Fruit fly (Drosophila melanogaster) whole organism, embryonic: Measurements from ENCODE around the gene Muc26B.
A peak's percentile ranks its signal among the peaks of the same experiment; 100 is the strongest.

Experiments
- Antp ChIP-seq: fragments of 200-800 bp; sonication (Bioruptor generic); optimal IDR thresholded peaks from 3 replicates; lab custom pipeline; 2016; ENCODE audit warnings: missing biosample characterization, missing genetic modification characterization
- CG11723 ChIP-seq: fragments of 200-800 bp; sonication (Bioruptor generic); optimal IDR thresholded peaks from 2 replicates; lab custom pipeline; 2017; ENCODE audit warnings: missing biosample characterization, mild to moderate bottlenecking, missing genetic modification characterization
- CG12391 ChIP-seq: fragments of 200-800 bp; sonication (Bioruptor generic); optimal IDR thresholded peaks from 3 replicates; lab custom pipeline; 2018; ENCODE audit warnings: missing biosample characterization, mild to moderate bottlenecking, missing genetic modification characterization, moderate library complexity
- CG12769 ChIP-seq: fragments of 200-800 bp; sonication (Bioruptor generic); optimal IDR thresholded peaks from 2 replicates; lab custom pipeline; 2019; ENCODE audit warnings: missing biosample characterization, mild to moderate bottlenecking, missing genetic modification characterization, moderate library complexity
- CG14710 ChIP-seq: fragments of 200-800 bp; sonication (Bioruptor generic); optimal IDR thresholded peaks from 3 replicates; lab custom pipeline; 2019; ENCODE audit warnings: missing biosample characterization, mild to moderate bottlenecking, missing genetic modification characterization, moderate library complexity
- CG17612 ChIP-seq: fragments of 200-800 bp; sonication (Bioruptor generic); IDR thresholded peaks from 2 replicates; pipeline ENCODE4 v1.3.6; 2022; ENCODE audit warnings: missing biosample characterization, missing genetic modification characterization
- CG30020 ChIP-seq: fragments of 200-800 bp; optimal IDR thresholded peaks from 2 replicates; lab custom pipeline; 2019; ENCODE audit warnings: missing biosample characterization, mild to moderate bottlenecking, missing genetic modification characterization, moderate library complexity
- CG31365 ChIP-seq: fragments of 200-800 bp; sonication (Bioruptor generic); optimal IDR thresholded peaks from 2 replicates; lab custom pipeline; 2018; ENCODE audit warnings: missing biosample characterization, mild to moderate bottlenecking, missing genetic modification characterization
- CG32772 ChIP-seq: fragments of 200-800 bp; sonication (Bioruptor generic); IDR thresholded peaks from 2 replicates; pipeline ENCODE4 v1.3.6; 2022; ENCODE audit warnings: missing biosample characterization, missing genetic modification characterization
- CG4404 ChIP-seq: fragments of 200-800 bp; sonication (Bioruptor generic); IDR thresholded peaks from 2 replicates; pipeline ENCODE4 v1.3.6; 2022; ENCODE audit warnings: missing biosample characterization, missing genetic modification characterization
- CG6175 ChIP-seq: fragments of 200-800 bp; sonication (Bioruptor generic); IDR thresholded peaks from 3 replicates; pipeline ENCODE4 v1.3.6; 2022; ENCODE audit warnings: missing biosample characterization, missing genetic modification characterization
- CG6791 ChIP-seq: fragments of 200-800 bp; sonication (Bioruptor generic); IDR thresholded peaks from 3 replicates; pipeline ENCODE4 v1.3.6; 2022; ENCODE audit warnings: missing biosample characterization, missing genetic modification characterization; ENCODE audit not compliant: partially characterized antibody
- CG7372 ChIP-seq: fragments of 200-800 bp; sonication (Bioruptor generic); IDR thresholded peaks from 2 replicates; pipeline ENCODE4 v1.3.6; 2022; ENCODE audit warnings: missing biosample characterization, missing genetic modification characterization
- CG7745 ChIP-seq: fragments of 200-800 bp; sonication (Bioruptor generic); optimal IDR thresholded peaks from 2 replicates; lab custom pipeline; 2018; ENCODE audit warnings: missing biosample characterization, mild to moderate bottlenecking, missing genetic modification characterization, moderate library complexity
- CG8359 ChIP-seq: fragments of 200-800 bp; sonication (Bioruptor generic); optimal IDR thresholded peaks from 2 replicates; lab custom pipeline; 2017; ENCODE audit warnings: missing biosample characterization, mild to moderate bottlenecking, missing genetic modification characterization, borderline replicate concordance
- CG8944 ChIP-seq: fragments of 200-800 bp; sonication (Bioruptor generic); optimal IDR thresholded peaks from 3 replicates; lab custom pipeline; 2016; ENCODE audit warnings: missing biosample characterization, missing genetic modification characterization
- Dbx ChIP-seq: fragments of 200-800 bp; sonication (Bioruptor generic); IDR thresholded peaks from 3 replicates; pipeline ENCODE4 v1.3.6; 2022; ENCODE audit warnings: missing biosample characterization, missing genetic modification characterization
- Dfd ChIP-seq, 2 experiments: fragments of >200 bp; optimal IDR thresholded peaks; 2 replicates each; lab custom pipeline; 2017; ENCODE audit warnings: missing biosample characterization in 2 of 2, missing genetic modification characterization in 2 of 2
- Ets65A ChIP-seq: fragments of 200-800 bp; sonication (Bioruptor generic); peaks from one replicate; lab custom pipeline; 2016; ENCODE audit warnings: missing biosample characterization, missing genetic modification characterization
- Fer1 ChIP-seq: fragments of 200-800 bp; sonication (Bioruptor generic); optimal IDR thresholded peaks from 2 replicates; lab custom pipeline; 2017; ENCODE audit warnings: missing biosample characterization, mild to moderate bottlenecking, missing genetic modification characterization
- HLH4C ChIP-seq: fragments of 200-800 bp; sonication (Bioruptor generic); IDR thresholded peaks from 3 replicates; pipeline ENCODE4 v1.3.6; 2022; ENCODE audit warnings: missing biosample characterization, missing genetic modification characterization; ENCODE audit not compliant: partially characterized antibody
- Kr ChIP-seq: fragments of 200-800 bp; sonication (Bioruptor generic); optimal IDR thresholded peaks from 2 replicates; lab custom pipeline; 2017; ENCODE audit warnings: missing biosample characterization, mild to moderate bottlenecking, missing genetic modification characterization
- Lim3 ChIP-seq: fragments of 200-800 bp; sonication (Bioruptor generic); IDR thresholded peaks from 2 replicates; pipeline ENCODE4 v1.3.6; 2022; ENCODE audit warnings: missing biosample characterization, missing genetic modification characterization
- Lpt ChIP-seq: fragments of >200 bp; optimal IDR thresholded peaks from 2 replicates; lab custom pipeline; 2018; ENCODE audit warnings: missing biosample characterization, missing genetic modification characterization
- MESR4 ChIP-seq: fragments of 200-800 bp; sonication (Bioruptor generic); optimal IDR thresholded peaks from 2 replicates; lab custom pipeline; 2018; ENCODE audit warnings: missing biosample characterization, mild to moderate bottlenecking, missing genetic modification characterization, moderate library complexity
- NK7.1 ChIP-seq: fragments of 200-800 bp; sonication (Bioruptor generic); optimal IDR thresholded peaks from 3 replicates; lab custom pipeline; 2016; ENCODE audit warnings: missing biosample characterization, missing genetic modification characterization
- Nf-YB ChIP-seq: fragments of 200-800 bp; sonication (Bioruptor generic); optimal IDR thresholded peaks from 3 replicates; lab custom pipeline; 2019; ENCODE audit warnings: missing biosample characterization, mild to moderate bottlenecking, missing genetic modification characterization, moderate library complexity
- Sry-β ChIP-seq: fragments of 200-800 bp; sonication (Bioruptor generic); optimal IDR thresholded peaks from 2 replicates; lab custom pipeline; 2018; ENCODE audit warnings: missing biosample characterization, mild to moderate bottlenecking, missing genetic modification characterization, moderate library complexity
- Trl ChIP-seq, 3 experiments: fragments of >200 bp in 2 of 3; fragments of 200-800 bp in 1 of 3; sonication (Bioruptor generic) in 1 of 3; optimal IDR thresholded peaks; 2 replicates in 1 of 3; 3 replicates in 2 of 3; lab custom pipeline; 2016 to 2017; ENCODE audit warnings: missing biosample characterization in 1 of 3, missing genetic modification characterization in 1 of 3
- ac ChIP-seq: fragments of 200-800 bp; sonication (Bioruptor generic); optimal IDR thresholded peaks from 3 replicates; lab custom pipeline; 2017; ENCODE audit warnings: missing biosample characterization, mild to moderate bottlenecking, missing genetic modification characterization
- bbx ChIP-seq: fragments of 200-800 bp; sonication (Bioruptor generic); IDR thresholded peaks from 2 replicates; pipeline ENCODE4 v1.3.6; 2022; ENCODE audit warnings: missing biosample characterization, missing genetic modification characterization; ENCODE audit not compliant: partially characterized antibody
- cwo ChIP-seq: fragments of 200-800 bp; sonication (Bioruptor generic); optimal IDR thresholded peaks from 3 replicates; lab custom pipeline; 2017; ENCODE audit warnings: missing biosample characterization, missing genetic modification characterization, mild to moderate bottlenecking, moderate library complexity, missing genetic modification reagents
- en ChIP-seq: fragments of 200-800 bp; sonication (Bioruptor generic); optimal IDR thresholded peaks from 2 replicates; lab custom pipeline; 2016; ENCODE audit warnings: missing biosample characterization, missing genetic modification characterization
- ewg ChIP-seq: fragments of 200-800 bp; sonication (Bioruptor generic); optimal IDR thresholded peaks from 3 replicates; lab custom pipeline; 2017; ENCODE audit warnings: mild to moderate bottlenecking, missing biosample characterization, missing genetic modification reagents, missing genetic modification characterization
- gcm ChIP-seq: fragments of 200-800 bp; sonication (Bioruptor generic); optimal IDR thresholded peaks from 2 replicates; lab custom pipeline; 2019; ENCODE audit warnings: missing biosample characterization, mild to moderate bottlenecking, missing genetic modification characterization, moderate library complexity
- grau ChIP-seq: fragments of 200-800 bp; optimal IDR thresholded peaks from 3 replicates; lab custom pipeline; 2019; ENCODE audit warnings: missing biosample characterization, mild to moderate bottlenecking, missing genetic modification characterization, moderate library complexity
- grn ChIP-seq: fragments of 200-800 bp; sonication (Bioruptor generic); optimal IDR thresholded peaks from 3 replicates; lab custom pipeline; 2017; ENCODE audit warnings: missing biosample characterization, missing genetic modification characterization
- ind ChIP-seq: fragments of 200-800 bp; sonication (Bioruptor generic); optimal IDR thresholded peaks from 3 replicates; lab custom pipeline; 2016; ENCODE audit warnings: missing biosample characterization, missing genetic modification characterization
- inv ChIP-seq: fragments of 200-800 bp; sonication (Bioruptor generic); IDR thresholded peaks from 2 replicates; pipeline ENCODE4 v1.3.6; 2022; ENCODE audit warnings: missing biosample characterization, missing genetic modification characterization; ENCODE audit not compliant: partially characterized antibody
- mam ChIP-seq: fragments of 200-800 bp; sonication (Bioruptor generic); optimal IDR thresholded peaks from 3 replicates; lab custom pipeline; 2016; ENCODE audit warnings: missing biosample characterization, missing genetic modification characterization
- onecut ChIP-seq: fragments of 200-800 bp; sonication (Bioruptor generic); IDR thresholded peaks from 2 replicates; pipeline ENCODE4 v1.3.6; 2022; ENCODE audit warnings: missing biosample characterization, missing genetic modification characterization
- ro ChIP-seq: fragments of 200-800 bp; sonication (Bioruptor generic); IDR thresholded peaks from 2 replicates; pipeline ENCODE4 v1.3.6; 2022; ENCODE audit warnings: missing biosample characterization, missing genetic modification characterization
- run ChIP-seq: fragments of 200-800 bp; sonication (Bioruptor generic); optimal IDR thresholded peaks from 3 replicates; lab custom pipeline; 2018; ENCODE audit warnings: missing biosample characterization, mild to moderate bottlenecking, missing genetic modification characterization
- tio ChIP-seq: fragments of 200-800 bp; sonication (Bioruptor generic); optimal IDR thresholded peaks from 2 replicates; lab custom pipeline; 2017; ENCODE audit warnings: missing biosample characterization, missing genetic modification characterization, inconsistent platforms
- ttk ChIP-seq: fragments of 200-800 bp; sonication (Bioruptor generic); IDR thresholded peaks from 2 replicates; pipeline ENCODE4 v2.1.2; 2022; ENCODE audit warnings: missing biosample characterization, missing genetic modification characterization
- vvl ChIP-seq: fragments of 200-800 bp; sonication (Bioruptor generic); IDR thresholded peaks from 2 replicates; pipeline ENCODE4 v1.3.6; 2022; ENCODE audit warnings: missing biosample characterization, missing genetic modification characterization
- zf30C ChIP-seq: fragments of 200-800 bp; sonication (Bioruptor generic); optimal IDR thresholded peaks from 3 replicates; lab custom pipeline; 2018; ENCODE audit warnings: missing biosample characterization, mild to moderate bottlenecking, missing genetic modification characterization
- zfh1 ChIP-seq: fragments of 200-800 bp; sonication (Bioruptor generic); IDR thresholded peaks from 3 replicates; pipeline ENCODE4 v1.3.6; 2022; ENCODE audit warnings: missing biosample characterization, missing genetic modification characterization

Gene Muc26B

DNA sequence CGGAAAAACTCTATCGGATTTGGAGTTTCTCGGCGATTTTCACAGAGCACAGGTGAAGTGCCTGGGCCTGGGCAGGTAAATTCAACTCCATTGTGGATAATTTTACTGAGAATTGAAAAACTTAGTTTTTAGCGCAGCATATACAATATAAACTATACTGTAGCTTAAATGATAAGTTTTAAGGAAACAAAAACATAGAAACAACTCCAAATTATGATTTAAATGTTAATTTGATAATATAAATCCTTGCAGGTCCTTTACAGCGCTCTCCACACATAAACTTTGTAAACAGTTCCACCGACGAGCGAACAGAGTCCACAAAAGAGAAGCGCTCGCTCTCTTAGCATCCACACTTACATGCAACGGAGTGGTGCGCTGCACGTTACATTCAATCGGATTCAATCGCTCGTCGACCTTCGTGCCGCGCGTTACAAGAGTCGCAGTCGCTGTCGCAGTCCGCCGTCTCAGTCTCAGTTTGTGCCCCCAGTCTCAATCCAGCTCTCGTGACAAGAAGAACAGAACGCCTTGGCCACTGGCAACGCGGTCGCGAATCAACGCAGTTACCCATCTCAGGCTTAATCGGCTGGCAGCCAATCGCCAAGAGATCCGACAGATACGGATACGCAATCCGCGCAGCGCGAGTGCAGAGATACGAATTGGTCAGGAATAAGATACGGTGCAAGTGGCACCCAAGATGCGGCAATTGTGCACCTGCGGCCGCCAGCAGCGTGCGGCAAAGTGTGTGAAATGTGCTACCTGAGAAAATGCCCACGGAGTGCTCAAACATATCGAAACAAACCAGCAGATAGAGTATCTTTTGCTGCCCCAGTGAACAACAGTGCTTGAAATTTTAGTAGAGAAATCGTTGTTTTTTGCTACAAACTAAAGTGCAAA lies 27.2 kb downstream of the Muc26B start, which contains the start of gene smal (continued):
- TF ChIP-seq CG31365 (tag; lab: Kevin White, UChicago) (no peak), ac (peak; percentile 31), CG14710 (no peak), run (tag; lab: Kevin White, UChicago) (no peak), ttk (GFP tag; lab: Robert Waterston, UW) (no peak), mam (GFP tag; lab: Kevin White, UChicago) (no peak), Lpt (no peak), CG32772 (GFP tag; lab: Robert Waterston, UW) (no peak), ewg (GFP tag; lab: Kevin White, UChicago) (no peak), Dbx (GFP tag; lab: Robert Waterston, UW) (no peak), Fer1 (GFP tag; lab: Kevin White, UChicago) (no peak), zf30C (GFP tag; lab: Kevin White, UChicago) (no peak), CG7745 (tag; lab: Kevin White, UChicago) (no peak), ind (no peak), CG17612 (no peak), CG12769 (tag; lab: Kevin White, UChicago) (no peak), Sry-β (GFP tag; lab: Kevin White, UChicago) (no peak), Lim3 (no peak), NK7.1 (GFP tag; lab: Kevin White, UChicago) (no peak), grau (tag; lab: Kevin White, UChicago) (no peak), CG7372 (GFP tag; lab: Robert Waterston, UW) (no peak), cwo (GFP tag; lab: Kevin White, UChicago) (no peak), gcm (GFP tag; lab: Kevin White, UChicago) (peak; percentile 6), CG12391 (tag; lab: Kevin White, UChicago) (no peak), inv (GFP tag; lab: Robert Waterston, UW) (no peak), CG8944 (no peak), grn (peak; percentile 46), CG8359 (peak; percentile 32), CG4404 (GFP tag; lab: Robert Waterston, UW) (no peak), bbx (peak; percentile 74), zfh1 (GFP tag; lab: Robert Waterston, UW) (peak; percentile 31; the same call in 1 of the 3 replicates), CG11723 (GFP tag; lab: Kevin White, UChicago) (no peak), onecut (GFP tag; lab: Robert Waterston, UW) (peak; percentile 63), tio (GFP tag; lab: Kevin White, UChicago) (no peak), Antp (GFP tag; lab: Kevin White, UChicago) (peak; percentile 4), MESR4 (no peak), Dfd (GFP tag; optimal IDR thresholded peaks at IDR 0.05; lab: Kevin White, UChicago) (no peak), ro (GFP tag; lab: Robert Waterston, UW) (no peak), HLH4C (0 out of 3 replicates have a peak, but pooled peaks have one; percentile 38), Ets65A (GFP tag; lab: Kevin White, UChicago) (peak; percentile 32), Trl (optimal IDR thresholded peaks at IDR 0.05; lab: Kevin White, UChicago) (peak; percentile 70 to 88), Trl (GFP tag; optimal IDR thresholded peaks at IDR 0.05; lab: Kevin White, UChicago) (peak; percentile 36), CG6175 (GFP tag; lab: Robert Waterston, UW) (peak; percentile 79; the same call in 2 of the 3 replicates), Nf-YB (GFP tag; lab: Kevin White, UChicago) (peak; percentile 33), Kr (GFP tag; lab: Kevin White, UChicago) (no peak), en (no peak), vvl (GFP tag; lab: Robert Waterston, UW) (peak; percentile 23; the same call in 1 of the 2 replicates), CG6791 (GFP tag; lab: Robert Waterston, UW) (peak; percentile 67; the same call in 1 of the 3 replicates), CG30020 (tag; lab: Kevin White, UChicago) (no peak)
